Fruit fly (Drosophila melanogaster) whole organism, wandering third instar larva: ENCODE data around the gene wntD.

Experiments
- Abd-B ChIP-seq: fragments of >200 bp; optimal IDR thresholded peaks from 2 replicates; lab custom pipeline; 2017; ENCODE audit warnings: missing biosample characterization, missing genetic modification characterization
- CrebA ChIP-seq: fragments of 200-800 bp; sonication (Bioruptor generic); optimal IDR thresholded peaks from 2 replicates; lab custom pipeline; 2016; ENCODE audit warnings: missing biosample characterization, mild to moderate bottlenecking, missing genetic modification characterization, borderline replicate concordance
- Dfd ChIP-seq: fragments of >200 bp; optimal IDR thresholded peaks from 2 replicates; lab custom pipeline; 2017; ENCODE audit warnings: missing biosample characterization, missing genetic modification characterization
- Hnf4 ChIP-seq: fragments of 200-800 bp; sonication (Bioruptor generic); optimal IDR thresholded peaks from 2 replicates; lab custom pipeline; 2016; ENCODE audit warnings: missing biosample characterization, mild to moderate bottlenecking, missing genetic modification characterization
- Myc ChIP-seq: fragments of >200 bp; optimal IDR thresholded peaks from 2 replicates; lab custom pipeline; 2017
- Rel ChIP-seq, 2 experiments: fragments of 200-800 bp; sonication (Bioruptor generic) in 1 of 2; optimal IDR thresholded peaks; 2 replicates in 1 of 2; 3 replicates in 1 of 2; lab custom pipeline; 2016 to 2019; ENCODE audit warnings: mild to moderate bottlenecking in 2 of 2, missing biosample characterization in 2 of 2, missing genetic modification characterization in 2 of 2, moderate library complexity in 1 of 2
- dmrt93B ChIP-seq: fragments of 200-800 bp; sonication (Bioruptor generic); optimal IDR thresholded peaks from 2 replicates; lab custom pipeline; 2018; ENCODE audit warnings: missing biosample characterization, mild to moderate bottlenecking, missing genetic modification characterization
- fru ChIP-seq: fragments of 200-800 bp; sonication (Bioruptor generic); optimal IDR thresholded peaks from 3 replicates; lab custom pipeline; 2016; ENCODE audit warnings: missing biosample characterization, mild to moderate bottlenecking, missing genetic modification characterization
- pan ChIP-seq: fragments of >200 bp; optimal IDR thresholded peaks from 2 replicates; lab custom pipeline; 2017
- psq ChIP-seq: fragments of 200-800 bp; sonication (Bioruptor generic); optimal IDR thresholded peaks from 3 replicates; lab custom pipeline; 2017; ENCODE audit warnings: missing biosample characterization, mild to moderate bottlenecking, missing genetic modification characterization, moderate library complexity
- sage ChIP-seq: fragments of 200-800 bp; sonication (Bioruptor generic); optimal IDR thresholded peaks from 2 replicates; lab custom pipeline; 2016; ENCODE audit warnings: missing biosample characterization, mild to moderate bottlenecking, missing genetic modification characterization

- no peak for TF ChIP-seq Rel (GFP tag; optimal IDR thresholded peaks at IDR 0.05; lab: Kevin White, UChicago)
- no peak for TF ChIP-seq Rel (tag; optimal IDR thresholded peaks at IDR 0.05; lab: Kevin White, UChicago)
- no peak for TF ChIP-seq psq (GFP tag; lab: Kevin White, UChicago)
- TF ChIP-seq pan (lab: Kevin White, UChicago) = no peak
- TF ChIP-seq sage (GFP tag; lab: Kevin White, UChicago) = no peak
- TF ChIP-seq Myc = no peak
- no peak for TF ChIP-seq fru (GFP tag; lab: Kevin White, UChicago)
- TF ChIP-seq dmrt93B (GFP tag; lab: Kevin White, UChicago) = no peak
- TF ChIP-seq Hnf4 = no peak
- TF ChIP-seq CrebA (GFP tag; lab: Kevin White, UChicago) = no peak
- no peak for TF ChIP-seq Abd-B (GFP tag; lab: Kevin White, UChicago)
- TF ChIP-seq Dfd (GFP tag; lab: Kevin White, UChicago) = peak; percentile 97
Observed at dm6 chr3R:13285110-13285509, 7.9 kb downstream of the wntD start.
